Worm (Caenorhabditis elegans): ENCODE data around the gene zmp-6.

zmp-6 gene

DNA sequence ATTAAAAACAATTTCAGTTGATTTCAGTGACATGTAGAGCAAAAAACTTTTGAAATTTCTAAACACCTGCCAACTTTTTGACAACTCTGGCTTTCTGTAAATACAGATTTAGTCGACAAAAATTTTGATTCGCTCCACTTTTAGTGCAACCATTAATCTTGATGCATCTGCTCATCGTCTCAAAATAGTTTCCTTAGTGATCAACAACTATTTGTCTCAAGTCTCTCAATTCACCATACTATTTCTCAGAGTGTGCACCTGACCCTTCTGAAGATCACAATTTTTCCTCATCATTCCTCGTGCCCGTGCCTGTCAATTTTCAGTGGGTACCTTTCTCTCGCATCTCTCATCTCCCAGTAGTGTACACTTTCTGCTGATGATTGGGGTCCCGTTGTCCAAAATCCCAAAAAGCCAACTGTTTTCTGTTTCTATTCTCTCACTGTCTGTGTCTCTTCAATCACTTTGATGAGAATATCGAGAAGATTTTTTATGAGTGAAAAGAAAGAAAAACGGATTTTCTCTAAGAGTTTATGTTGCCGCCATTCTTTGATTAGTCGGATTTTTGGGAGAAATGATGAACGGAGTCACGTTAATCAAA is 30.6 kb downstream of the zmp-6 start (continued):
- TF ChIP-seq unc-62 (GFP tag; optimal IDR thresholded peaks at IDR 0.05) (peak; percentile 37), mab-5 (tag; optimal IDR thresholded peaks at IDR 0.05) (peak; percentile 70), crh-2 (tag; optimal IDR thresholded peaks at IDR 0.05) (no peak), unc-55 (GFP tag; optimal IDR thresholded peaks at IDR 0.05) (no peak), elt-3 (tag; optimal IDR thresholded peaks at IDR 0.05) (no peak), mdl-1 (tag; optimal IDR thresholded peaks at IDR 0.05) (no peak)

DNA sequence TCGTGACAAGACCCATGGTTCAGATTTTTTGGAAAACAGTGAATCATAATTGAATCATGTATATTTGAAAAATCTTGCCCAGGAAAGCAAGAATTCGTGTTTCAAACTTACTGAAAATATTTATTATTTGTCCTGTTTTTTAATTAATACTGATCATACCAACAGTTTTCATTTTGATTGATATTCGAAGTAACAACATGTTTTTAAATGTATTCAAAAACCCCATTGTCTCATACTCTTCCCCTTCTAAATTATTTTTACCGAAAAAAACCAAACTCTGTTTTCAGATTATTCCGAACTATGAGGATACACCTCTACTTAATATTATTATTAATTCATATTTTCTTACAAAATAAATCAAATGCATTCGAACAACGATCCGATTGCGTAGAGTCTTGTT is 31.4 kb downstream of the zmp-6 start, which contains the start of gene R151.1:
Gene R151.1, plus strand, starts transcription at position 301 of the 400 bp plus-strand sequence.
- TF ChIP-seq unc-62 (GFP tag; optimal IDR thresholded peaks at IDR 0.05): no peak
- TF ChIP-seq ztf-4 (tag; optimal IDR thresholded peaks at IDR 0.05): no peak
- TF ChIP-seq sem-4 (tag; optimal IDR thresholded peaks at IDR 0.05): no peak
- TF ChIP-seq lin-11 (tag; optimal IDR thresholded peaks at IDR 0.05): no peak
- no peak for TF ChIP-seq alr-1 (tag; optimal IDR thresholded peaks at IDR 0.05)
- TF ChIP-seq unc-39 (tag; optimal IDR thresholded peaks at IDR 0.05): no peak
- TF ChIP-seq gmeb-1 (tag; optimal IDR thresholded peaks at IDR 0.05): no peak
- TF ChIP-seq F13H6.1 (tag; optimal IDR thresholded peaks at IDR 0.05): no peak

DNA sequence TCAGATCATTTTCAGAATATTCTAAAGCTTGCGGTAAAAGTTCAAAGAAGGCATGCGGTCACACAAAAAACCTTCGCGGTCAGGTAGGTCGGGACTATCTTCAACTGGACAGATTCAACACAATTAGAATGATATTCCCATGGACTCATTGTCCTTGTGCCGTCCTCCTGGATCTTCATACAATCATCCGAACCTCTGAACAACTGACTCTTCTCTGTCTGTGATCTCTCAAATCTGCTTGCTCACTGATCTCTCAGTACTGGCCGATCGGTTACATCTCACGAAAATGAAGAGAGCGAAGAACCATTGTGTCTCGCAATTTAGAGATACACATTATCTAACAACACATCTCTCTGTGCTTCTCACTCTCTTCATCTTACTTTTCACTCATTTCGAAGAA is 32.1 kb downstream of the zmp-6 start:
- TF ChIP-seq aly-2 (tag; optimal IDR thresholded peaks at IDR 0.05): no peak
- no peak for TF ChIP-seq alr-1 (tag; optimal IDR thresholded peaks at IDR 0.05)
- TF ChIP-seq nhr-21 (tag; optimal IDR thresholded peaks at IDR 0.05): no peak
- peak; percentile 19 for TF ChIP-seq sma-9 (GFP tag; optimal IDR thresholded peaks at IDR 0.05)
- no peak for TF ChIP-seq sma-9 (tag; optimal IDR thresholded peaks at IDR 0.05)
- peak; percentile 13 for TF ChIP-seq F13H6.1 (tag; optimal IDR thresholded peaks at IDR 0.05)
- TF ChIP-seq nhr-25 (tag; optimal IDR thresholded peaks at IDR 0.05): no peak
- peak; percentile 55 for TF ChIP-seq nhr-129 (tag; optimal IDR thresholded peaks at IDR 0.05)
- TF ChIP-seq ZK546.5 (tag; optimal IDR thresholded peaks at IDR 0.05): no peak
- no peak for TF ChIP-seq crh-2 (tag; optimal IDR thresholded peaks at IDR 0.05)
- TF ChIP-seq nhr-23 (tag; optimal IDR thresholded peaks at IDR 0.05): no peak
- no peak for TF ChIP-seq C34F6.9 (tag; optimal IDR thresholded peaks at IDR 0.05)
- TF ChIP-seq unc-62 (GFP tag; optimal IDR thresholded peaks at IDR 0.05): no peak
- peak in 1 of 2 experiments; percentile 16 for TF ChIP-seq lsy-2 (tag; optimal IDR thresholded peaks at IDR 0.05)

DNA sequence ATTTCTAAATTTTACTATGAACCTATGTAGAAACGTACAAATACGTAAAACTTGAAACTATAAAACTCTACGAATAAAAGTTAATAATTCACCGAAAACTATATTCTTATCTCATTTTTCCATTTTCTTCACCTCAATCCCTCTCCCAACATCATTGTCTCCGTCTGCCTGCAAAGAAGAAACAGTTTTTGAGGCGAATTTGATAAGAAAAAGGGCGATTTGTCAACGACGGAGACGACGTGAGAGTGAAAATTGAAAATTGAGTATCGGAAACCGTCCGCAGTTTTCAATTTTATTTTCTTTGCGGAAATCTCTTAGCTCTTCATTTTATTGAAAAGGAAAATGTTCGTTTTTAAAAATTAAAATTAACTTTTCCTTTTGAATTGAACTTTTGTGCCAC is 35.6 kb downstream of the zmp-6 start:
- TF ChIP-seq ceh-16 (tag; optimal IDR thresholded peaks at IDR 0.05) (no peak), fos-1 (tag; optimal IDR thresholded peaks at IDR 0.05) (peak; percentile 62), gmeb-1 (tag; optimal IDR thresholded peaks at IDR 0.05) (peak; percentile 19)

DNA sequence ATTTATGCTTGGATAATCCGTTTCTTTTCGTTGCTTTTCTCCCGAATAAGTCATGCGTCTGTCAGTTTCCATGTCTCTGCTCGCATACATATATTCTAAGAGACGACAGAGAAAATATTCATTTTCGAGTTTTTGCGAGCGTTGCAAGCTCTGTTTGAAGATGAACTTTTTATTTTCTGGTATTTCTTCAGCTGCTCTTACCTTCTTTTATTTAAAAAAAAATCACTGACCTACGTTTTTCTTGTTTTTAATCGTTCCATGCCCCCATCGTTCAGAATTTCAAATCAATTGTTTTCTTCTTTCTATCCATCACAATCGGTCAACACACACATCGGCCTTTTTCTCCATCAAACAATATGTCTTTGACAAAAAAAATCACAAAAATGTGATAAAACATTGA is 37.2 kb downstream of the zmp-6 start:
- no peak for TF ChIP-seq nhr-21 (tag; optimal IDR thresholded peaks at IDR 0.05)
- TF ChIP-seq nhr-77 (tag; optimal IDR thresholded peaks at IDR 0.05): no peak
- peak; percentile 22 for TF ChIP-seq unc-55 (GFP tag; optimal IDR thresholded peaks at IDR 0.05)

DNA sequence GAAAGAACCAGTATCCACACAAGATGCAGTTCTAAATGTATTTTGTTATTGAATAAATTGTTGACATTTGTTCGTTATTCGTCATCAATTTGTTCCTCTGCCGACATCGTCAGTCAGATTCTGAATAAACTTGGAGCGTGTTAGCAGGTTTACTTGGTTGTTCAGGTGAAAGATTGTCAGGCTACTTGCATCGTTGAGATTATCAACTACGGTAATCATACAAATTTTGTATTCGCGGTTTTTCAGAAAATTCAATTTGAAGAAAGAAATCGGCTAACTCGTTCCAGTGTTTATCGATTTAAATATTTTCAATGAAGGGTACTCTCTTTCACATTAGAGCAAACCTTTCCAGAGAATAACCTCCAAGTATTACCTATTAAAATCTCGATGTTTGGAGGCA is 37.9 kb downstream of the zmp-6 start, which contains the start of gene R151.2:
Gene R151.2, plus strand, starts transcription at position 247 of the 400 bp plus-strand sequence.
- TF ChIP-seq dmd-4 (tag; optimal IDR thresholded peaks at IDR 0.05) (no peak), ztf-4 (tag; optimal IDR thresholded peaks at IDR 0.05) (no peak), nhr-12 (tag; optimal IDR thresholded peaks at IDR 0.05) (no peak), nhr-25 (tag; optimal IDR thresholded peaks at IDR 0.05) (no peak), skn-1 (tag; optimal IDR thresholded peaks at IDR 0.05) (no peak), aly-2 (tag; optimal IDR thresholded peaks at IDR 0.05) (no peak), F13H6.1 (tag; optimal IDR thresholded peaks at IDR 0.05) (no peak), lin-11 (tag; optimal IDR thresholded peaks at IDR 0.05) (no peak), nhr-6 (tag; optimal IDR thresholded peaks at IDR 0.05) (no peak), ztf-11 (tag; optimal IDR thresholded peaks at IDR 0.05) (no peak), Y55F3AM.14 (GFP tag; optimal IDR thresholded peaks at IDR 0.05) (no peak), peb-1 (tag; optimal IDR thresholded peaks at IDR 0.05) (no peak), fos-1 (tag; optimal IDR thresholded peaks at IDR 0.05) (no peak), ztf-1 (GFP tag; conservative IDR thresholded peaks at IDR 0.05) (no peak), mdl-1 (tag; optimal IDR thresholded peaks at IDR 0.05) (no peak), C34F6.9 (tag; optimal IDR thresholded peaks at IDR 0.05) (no peak)
